Fruit fly (Drosophila melanogaster): ENCODE data around the gene spidey.

DNA sequence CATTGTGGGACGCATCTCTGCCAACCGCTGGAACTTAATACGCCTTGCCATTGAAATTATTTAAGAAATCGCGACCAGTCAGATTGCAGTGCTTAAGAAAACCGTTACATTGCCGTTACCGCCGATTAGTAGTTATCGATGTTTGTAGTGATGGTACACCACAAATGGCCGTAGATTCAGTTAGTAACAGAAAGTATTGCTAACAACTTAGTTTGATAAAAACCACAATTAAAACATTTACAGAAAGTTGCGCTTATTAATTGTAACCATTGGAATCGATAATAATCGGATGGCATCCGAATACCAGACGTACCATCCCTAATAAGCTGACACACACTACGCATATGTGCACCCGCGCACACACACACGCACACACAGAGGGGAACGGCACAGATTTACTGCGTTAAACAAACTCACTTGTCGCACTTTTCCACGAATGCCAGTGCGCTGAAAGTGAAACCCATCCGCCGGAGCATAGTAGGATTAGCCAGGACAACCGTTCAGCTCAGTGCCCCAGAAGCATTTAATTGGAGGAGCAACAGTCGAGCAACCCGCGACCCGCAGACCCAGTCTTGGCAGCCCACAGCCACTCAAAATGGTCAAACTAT is 11.5 kb downstream of the spidey start, which contains the start of the genes hdm and Ykt6:
- TF ChIP-seq CG6854 (GFP tag; optimal IDR thresholded peaks at IDR 0.05) (no peak), CG31627 (GFP tag; optimal IDR thresholded peaks at IDR 0.05) (peak; percentile 79), Ets21C (GFP tag; optimal IDR thresholded peaks at IDR 0.05) (peak; percentile 65), spab (GFP tag; optimal IDR thresholded peaks at IDR 0.05) (no peak), Hr4 (GFP tag; optimal IDR thresholded peaks at IDR 0.05) (no peak), Hr39 (GFP tag; optimal IDR thresholded peaks at IDR 0.05) (no peak), CG11762 (GFP tag; optimal IDR thresholded peaks at IDR 0.05; ENCODE audit: insufficient read depth) (peak; percentile 35), Sox15 (GFP tag; optimal IDR thresholded peaks at IDR 0.05) (peak; percentile 55), CG8319 (GFP tag; optimal IDR thresholded peaks at IDR 0.05) (peak; percentile 45)
